Fruit fly (Drosophila melanogaster): ENCODE measurements around the gene TwdlH.

Gene TwdlH

DNA sequence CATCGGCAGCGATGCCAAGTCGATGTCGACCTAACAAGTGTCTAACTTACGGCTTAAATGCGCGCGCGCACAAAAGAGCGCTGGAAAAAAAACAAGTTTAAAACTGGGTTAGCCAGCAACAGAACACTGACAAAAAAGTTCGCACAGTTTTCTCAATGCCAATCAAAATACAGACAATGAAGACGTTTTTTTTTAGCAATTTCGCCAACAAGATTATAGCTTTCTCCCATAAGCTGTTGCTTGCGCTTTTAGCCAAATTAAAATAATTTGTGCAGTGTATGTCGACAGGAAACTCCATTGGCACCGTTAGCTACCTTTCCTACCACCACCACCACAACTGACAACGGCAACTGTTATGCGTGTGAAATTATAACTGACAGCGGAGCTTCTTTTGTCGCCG lies 21.1 kb downstream of the TwdlH start (continued):
- TF ChIP-seq CG16779 (GFP tag; IDR thresholded peaks at IDR 0.05) (no peak), CG15514 (GFP tag; optimal IDR thresholded peaks at IDR 0.05) (peak; percentile 47), CG18011 (GFP tag; optimal IDR thresholded peaks at IDR 0.05) (no peak), bowl (GFP tag; IDR thresholded peaks at IDR 0.05) (no peak), CG13123 (GFP tag; optimal IDR thresholded peaks at IDR 0.05) (no peak), CG9609 (GFP tag; optimal IDR thresholded peaks at IDR 0.05) (peak; percentile 63), CG11085 (GFP tag; IDR thresholded peaks at IDR 0.05) (no peak), YL-1 (GFP tag; optimal IDR thresholded peaks at IDR 0.05) (no peak), pho (GFP tag; optimal IDR thresholded peaks at IDR 0.05) (peak; percentile 21), Ets65A (GFP tag) (peak; percentile 65), MESR4 (GFP tag; optimal IDR thresholded peaks at IDR 0.05) (no peak), sima (GFP tag; optimal IDR thresholded peaks at IDR 0.05) (no peak), CG10543 (GFP tag; optimal IDR thresholded peaks at IDR 0.05) (no peak), Six4 (GFP tag; optimal IDR thresholded peaks at IDR 0.05) (no peak), Doc3 (GFP tag; IDR thresholded peaks at IDR 0.05; ENCODE audit: partially characterized antibody) (no peak), chn (GFP tag; optimal IDR thresholded peaks at IDR 0.05) (peak; percentile 11), Dref (GFP tag; IDR thresholded peaks at IDR 0.05) (no peak), eve (GFP tag; optimal IDR thresholded peaks at IDR 0.05) (peak in 1 of 2 experiments; percentile 52), Fer1 (GFP tag; optimal IDR thresholded peaks at IDR 0.05) (peak; percentile 72), CG3847 (GFP tag; IDR thresholded peaks at IDR 0.05) (peak; percentile 39; the same call in 1 of the 2 replicates), Side (GFP tag; optimal IDR thresholded peaks at IDR 0.05) (peak; percentile 18), CG8290 (GFP tag; optimal IDR thresholded peaks at IDR 0.05) (no peak), CG8290 (tag; optimal IDR thresholded peaks at IDR 0.05) (no peak), fd64A (GFP tag; optimal IDR thresholded peaks at IDR 0.05) (no peak), D19A (tag; optimal IDR thresholded peaks at IDR 0.05) (no peak), Max (GFP tag; optimal IDR thresholded peaks at IDR 0.05) (no peak), CG18599 (GFP tag; optimal IDR thresholded peaks at IDR 0.05) (peak; percentile 69), Fer2 (tag; optimal IDR thresholded peaks at IDR 0.05) (no peak), CG2199 (GFP tag; IDR thresholded peaks at IDR 0.05) (no peak), CG11247 (GFP tag; IDR thresholded peaks at IDR 0.05) (no peak), CG9876 (GFP tag; optimal IDR thresholded peaks at IDR 0.05) (no peak), pum (GFP tag; optimal IDR thresholded peaks at IDR 0.05) (peak; percentile 23), CG12769 (tag; optimal IDR thresholded peaks at IDR 0.05) (peak; percentile 34), CG1602 (GFP tag; optimal IDR thresholded peaks at IDR 0.05) (peak; percentile 1), CG12299 (tag; optimal IDR thresholded peaks at IDR 0.05) (no peak), Spps (tag; optimal IDR thresholded peaks at IDR 0.05) (no peak), HHEX (GFP tag; optimal IDR thresholded peaks at IDR 0.05) (peak; percentile 58), NfI (GFP tag; optimal IDR thresholded peaks at IDR 0.05) (peak; percentile 47), bbx (GFP tag; IDR thresholded peaks at IDR 0.05; ENCODE audit: partially characterized antibody) (no peak), CG17802 (tag; optimal IDR thresholded peaks at IDR 0.05) (no peak), CG6683 (GFP tag; optimal IDR thresholded peaks at IDR 0.05) (no peak), ham (GFP tag; IDR thresholded peaks at IDR 0.05) (no peak), sisA (GFP tag; IDR thresholded peaks at IDR 0.05) (peak; percentile 65), Camta (GFP tag; optimal IDR thresholded peaks at IDR 0.05) (peak; percentile 46), lov (optimal IDR thresholded peaks at IDR 0.05) (no peak), lov (GFP tag; IDR thresholded peaks at IDR 0.05) (no peak), sna (GFP tag; IDR thresholded peaks at IDR 0.05; ENCODE audit: partially characterized antibody) (no peak), CG1647 (GFP tag; optimal IDR thresholded peaks at IDR 0.05) (no peak), CG6854 (GFP tag; optimal IDR thresholded peaks at IDR 0.05) (peak; percentile 43), dan (GFP tag; IDR thresholded peaks at IDR 0.05) (no peak), sens-2 (GFP tag; IDR thresholded peaks at IDR 0.05) (no peak), MBD-R2 (GFP tag; IDR thresholded peaks at IDR 0.05) (no peak), danr (GFP tag; IDR thresholded peaks at IDR 0.05) (peak; percentile 15; the same call in 1 of the 2 replicates)

Measured in whole organism, embryonic.